Fruit fly (Drosophila melanogaster) whole organism, embryonic: ENCODE results near the gene Spase25.
A peak's percentile ranks its signal among the peaks of the same experiment; 100 is the strongest.

Source experiments
- ATbp ChIP-seq: fragments of 200-800 bp; sonication (Bioruptor generic); optimal IDR thresholded peaks from 2 replicates; lab custom pipeline; 2017; ENCODE audit warnings: missing biosample characterization, mild to moderate bottlenecking, missing genetic modification characterization, missing genetic modification reagents
- Antp ChIP-seq: fragments of 200-800 bp; sonication (Bioruptor generic); optimal IDR thresholded peaks from 3 replicates; lab custom pipeline; 2016; ENCODE audit warnings: missing biosample characterization, missing genetic modification characterization
- Bteb2 ChIP-seq: fragments of 200-800 bp; sonication (Bioruptor generic); optimal IDR thresholded peaks from 2 replicates; lab custom pipeline; 2016; ENCODE audit warnings: missing biosample characterization, missing genetic modification characterization
- CG10366 ChIP-seq: fragments of 200-800 bp; sonication (Bioruptor generic); IDR thresholded peaks from 2 replicates; pipeline ENCODE4 v1.3.6; 2022; ENCODE audit warnings: missing biosample characterization, missing genetic modification characterization
- CG11723 ChIP-seq: fragments of 200-800 bp; sonication (Bioruptor generic); optimal IDR thresholded peaks from 2 replicates; lab custom pipeline; 2017; ENCODE audit warnings: missing biosample characterization, mild to moderate bottlenecking, missing genetic modification characterization
- CG12659 ChIP-seq: fragments of 200-800 bp; sonication (Bioruptor generic); optimal IDR thresholded peaks from 3 replicates; lab custom pipeline; 2017; ENCODE audit warnings: mild to moderate bottlenecking, missing biosample characterization, missing genetic modification reagents, missing genetic modification characterization
- CG12744 ChIP-seq: fragments of 200-800 bp; sonication (Bioruptor generic); optimal IDR thresholded peaks from 2 replicates; lab custom pipeline; 2016; ENCODE audit warnings: missing biosample characterization, missing genetic modification characterization
- CG15696 ChIP-seq: fragments of 200-800 bp; sonication (Bioruptor generic); optimal IDR thresholded peaks from 2 replicates; lab custom pipeline; 2019; ENCODE audit warnings: missing biosample characterization, mild to moderate bottlenecking, missing genetic modification characterization, moderate library complexity
- CG2202 ChIP-seq: fragments of 200-800 bp; sonication (Bioruptor generic); optimal IDR thresholded peaks from 2 replicates; lab custom pipeline; 2018; ENCODE audit warnings: missing biosample characterization, mild to moderate bottlenecking, missing genetic modification characterization
- CG3995 ChIP-seq: fragments of 200-800 bp; sonication (Bioruptor generic); optimal IDR thresholded peaks from 3 replicates; lab custom pipeline; 2016; ENCODE audit warnings: missing biosample characterization, missing genetic modification characterization
- CG6689 ChIP-seq: fragments of 200-800 bp; sonication (Bioruptor generic); IDR thresholded peaks from 2 replicates; pipeline ENCODE4 v1.3.6; 2022; ENCODE audit warnings: missing biosample characterization, missing genetic modification characterization
- CG7556 ChIP-seq: fragments of 200-800 bp; sonication (Bioruptor generic); optimal IDR thresholded peaks from 2 replicates; lab custom pipeline; 2017; ENCODE audit warnings: missing biosample characterization, mild to moderate bottlenecking, missing genetic modification characterization
- CG7987 ChIP-seq: fragments of 200-800 bp; sonication (Bioruptor generic); optimal IDR thresholded peaks from 2 replicates; lab custom pipeline; 2018; ENCODE audit warnings: missing biosample characterization, mild to moderate bottlenecking, missing genetic modification characterization, moderate library complexity
- CG9437 ChIP-seq: fragments of 200-800 bp; sonication (Bioruptor generic); optimal IDR thresholded peaks from 2 replicates; lab custom pipeline; 2018; ENCODE audit warnings: missing biosample characterization, mild to moderate bottlenecking, missing genetic modification characterization
- CG9932 ChIP-seq: fragments of 200-800 bp; sonication (Bioruptor generic); IDR thresholded peaks from 2 replicates; pipeline ENCODE4 v1.3.6; 2022; ENCODE audit warnings: missing biosample characterization, missing genetic modification characterization
- Dbx ChIP-seq: fragments of 200-800 bp; sonication (Bioruptor generic); IDR thresholded peaks from 3 replicates; pipeline ENCODE4 v1.3.6; 2022; ENCODE audit warnings: missing biosample characterization, missing genetic modification characterization
- Doc3 ChIP-seq: fragments of 200-800 bp; sonication (Bioruptor generic); IDR thresholded peaks from 3 replicates; pipeline ENCODE4 v1.3.6; 2022; ENCODE audit warnings: missing biosample characterization, missing genetic modification characterization; ENCODE audit not compliant: partially characterized antibody
- Eip74EF ChIP-seq, 2 experiments: fragments of 200-800 bp in 1 of 2; fragments of >200 bp in 1 of 2; sonication (Bioruptor generic) in 1 of 2; optimal IDR thresholded peaks; 2 replicates each; lab custom pipeline; 2017 to 2019; ENCODE audit warnings: missing biosample characterization in 2 of 2, missing genetic modification characterization in 2 of 2, mild to moderate bottlenecking in 1 of 2, moderate library complexity in 1 of 2
- Ets65A ChIP-seq: fragments of 200-800 bp; sonication (Bioruptor generic); peaks from one replicate; lab custom pipeline; 2016; ENCODE audit warnings: missing biosample characterization, missing genetic modification characterization
- Gug ChIP-seq: fragments of 200-800 bp; sonication (Bioruptor generic); IDR thresholded peaks from 4 replicates; pipeline ENCODE4 v1.3.6; 2022; ENCODE audit warnings: missing biosample characterization, missing genetic modification characterization
- H15 ChIP-seq: fragments of 200-800 bp; sonication (Bioruptor generic); IDR thresholded peaks from 3 replicates; pipeline ENCODE4 v1.3.6; 2022; ENCODE audit warnings: missing biosample characterization, missing genetic modification characterization
- Hr51 ChIP-seq, 2 experiments: fragments of 200-800 bp; sonication (Bioruptor generic); optimal IDR thresholded peaks; 2 replicates in 1 of 2; 3 replicates in 1 of 2; lab custom pipeline; 2016 to 2018; ENCODE audit warnings: missing biosample characterization in 2 of 2, missing genetic modification characterization in 2 of 2, mild to moderate bottlenecking in 1 of 2, moderate library complexity in 1 of 2
- Neu2 ChIP-seq: fragments of 200-800 bp; sonication (Bioruptor generic); optimal IDR thresholded peaks from 3 replicates; lab custom pipeline; 2016; ENCODE audit warnings: missing biosample characterization, missing genetic modification characterization, borderline replicate concordance
- Optix ChIP-seq: fragments of 200-800 bp; sonication (Bioruptor generic); IDR thresholded peaks from 3 replicates; pipeline ENCODE4 v1.3.6; 2022; ENCODE audit warnings: missing biosample characterization, missing genetic modification characterization
- Six4 ChIP-seq: fragments of 200-800 bp; sonication (Bioruptor generic); optimal IDR thresholded peaks from 2 replicates; lab custom pipeline; 2016; ENCODE audit warnings: missing biosample characterization, missing genetic modification characterization
- Ssrp ChIP-seq: fragments of 200-800 bp; sonication (Bioruptor generic); optimal IDR thresholded peaks from 2 replicates; lab custom pipeline; 2018; ENCODE audit warnings: missing biosample characterization, mild to moderate bottlenecking, missing genetic modification characterization, moderate library complexity
- al ChIP-seq: fragments of 200-800 bp; sonication (Bioruptor generic); IDR thresholded peaks from 2 replicates; pipeline ENCODE4 v1.3.6; 2022; ENCODE audit warnings: missing biosample characterization, missing genetic modification characterization
- bowl ChIP-seq: fragments of 200-800 bp; sonication (Bioruptor generic); IDR thresholded peaks from 2 replicates; pipeline ENCODE4 v1.3.6; 2022; ENCODE audit warnings: missing biosample characterization, missing genetic modification characterization
- cad ChIP-seq: fragments of >200 bp; optimal IDR thresholded peaks from 2 replicates; lab custom pipeline; 2017; ENCODE audit warnings: missing biosample characterization, missing genetic modification characterization
- chm ChIP-seq: fragments of 200-800 bp; sonication (Bioruptor generic); IDR thresholded peaks from 2 replicates; pipeline ENCODE4 v1.3.6; 2022; ENCODE audit warnings: missing biosample characterization, missing genetic modification characterization
- chn ChIP-seq: fragments of 200-800 bp; sonication (Bioruptor generic); optimal IDR thresholded peaks from 2 replicates; lab custom pipeline; 2016; ENCODE audit warnings: missing biosample characterization, missing genetic modification characterization
- cwo ChIP-seq: fragments of 200-800 bp; sonication (Bioruptor generic); optimal IDR thresholded peaks from 3 replicates; lab custom pipeline; 2017; ENCODE audit warnings: missing biosample characterization, missing genetic modification characterization, mild to moderate bottlenecking, moderate library complexity, missing genetic modification reagents
- ham ChIP-seq: fragments of 200-800 bp; sonication (Bioruptor generic); IDR thresholded peaks from 2 replicates; pipeline ENCODE4 v1.3.6; 2022; ENCODE audit warnings: missing biosample characterization, missing genetic modification characterization
- lab ChIP-seq: fragments of 200-800 bp; sonication (Bioruptor generic); optimal IDR thresholded peaks from 3 replicates; lab custom pipeline; 2017; ENCODE audit warnings: missing biosample characterization, missing genetic modification characterization, mild to moderate bottlenecking, moderate library complexity, missing genetic modification reagents
- mam ChIP-seq: fragments of 200-800 bp; sonication (Bioruptor generic); optimal IDR thresholded peaks from 3 replicates; lab custom pipeline; 2016; ENCODE audit warnings: missing biosample characterization, missing genetic modification characterization
- mirr ChIP-seq: fragments of 200-800 bp; sonication (Bioruptor generic); optimal IDR thresholded peaks from 3 replicates; lab custom pipeline; 2018; ENCODE audit warnings: missing biosample characterization, mild to moderate bottlenecking, missing genetic modification characterization
- otp ChIP-seq: fragments of 200-800 bp; sonication (Bioruptor generic); IDR thresholded peaks from 3 replicates; pipeline ENCODE4, ENCODE4 v1.3.6; 2022; ENCODE audit warnings: missing biosample characterization, missing genetic modification characterization
- peb ChIP-seq: fragments of 200-800 bp; sonication (Bioruptor generic); IDR thresholded peaks from 2 replicates; pipeline ENCODE4 v1.3.6; 2022; ENCODE audit warnings: missing biosample characterization, missing genetic modification characterization
- ranshi ChIP-seq: fragments of 200-800 bp; sonication (Bioruptor generic); IDR thresholded peaks from 2 replicates; pipeline ENCODE4 v1.3.6; 2022; ENCODE audit warnings: missing biosample characterization, missing genetic modification characterization
- sens ChIP-seq: fragments of 200-800 bp; sonication (Bioruptor generic); peaks from one replicate; lab custom pipeline; 2016; ENCODE audit warnings: missing biosample characterization, missing genetic modification characterization
- sens-2 ChIP-seq: fragments of 200-800 bp; sonication (Bioruptor generic); IDR thresholded peaks from 2 replicates; pipeline ENCODE4 v1.3.6; 2022; ENCODE audit warnings: missing biosample characterization, missing genetic modification characterization
- sisA ChIP-seq: fragments of 200-800 bp; sonication (Bioruptor generic); IDR thresholded peaks from 2 replicates; pipeline ENCODE4 v1.3.6; 2022; ENCODE audit warnings: missing biosample characterization, missing genetic modification characterization
- slbo ChIP-seq: fragments of 200-800 bp; sonication (Bioruptor generic); IDR thresholded peaks from 2 replicates; pipeline ENCODE4 v1.3.6; 2022; ENCODE audit warnings: missing biosample characterization, missing genetic modification characterization
- sqz ChIP-seq: fragments of 200-800 bp; sonication (Bioruptor generic); optimal IDR thresholded peaks from 3 replicates; lab custom pipeline; 2018; ENCODE audit warnings: missing biosample characterization, mild to moderate bottlenecking, missing genetic modification characterization
- tin ChIP-seq: fragments of 200-800 bp; sonication (Bioruptor generic); optimal IDR thresholded peaks from 3 replicates; lab custom pipeline; 2016; ENCODE audit warnings: missing biosample characterization, missing genetic modification characterization
- tio ChIP-seq: fragments of 200-800 bp; sonication (Bioruptor generic); optimal IDR thresholded peaks from 2 replicates; lab custom pipeline; 2017; ENCODE audit warnings: missing biosample characterization, missing genetic modification characterization, inconsistent platforms
- trh ChIP-seq: fragments of 200-800 bp; sonication (Bioruptor generic); optimal IDR thresholded peaks from 2 replicates; lab custom pipeline; 2016; ENCODE audit warnings: missing biosample characterization, missing genetic modification characterization
- vvl ChIP-seq: fragments of 200-800 bp; sonication (Bioruptor generic); IDR thresholded peaks from 2 replicates; pipeline ENCODE4 v1.3.6; 2022; ENCODE audit warnings: missing biosample characterization, missing genetic modification characterization
- zen2 ChIP-seq: fragments of 200-800 bp; sonication (Bioruptor generic); IDR thresholded peaks from 3 replicates; pipeline ENCODE4 v1.3.6; 2022; ENCODE audit warnings: missing biosample characterization, missing genetic modification characterization; ENCODE audit not compliant: partially characterized antibody

Spase25 gene

dm6 chrX:11448637-11449036, 36.4 kb upstream of the Spase25 start:
- TF ChIP-seq vvl (GFP tag; lab: Robert Waterston, UW) (peak; percentile 55; the same call in 1 of the 2 replicates), Ets65A (GFP tag; lab: Kevin White, UChicago) (peak; percentile 60), CG7556 (GFP tag; lab: Kevin White, UChicago) (no peak), Eip74EF (GFP tag; optimal IDR thresholded peaks at IDR 0.05; lab: Kevin White, UChicago) (no peak), sens (GFP tag; lab: Kevin White, UChicago) (peak; percentile 19), ranshi (no peak), cwo (no peak)

dm6 chrX:11449476-11450119, 35.5 kb upstream of the Spase25 start:
- TF ChIP-seq chn (GFP tag; lab: Kevin White, UChicago) (peak; percentile 71), CG9437 (peak; percentile 59), bowl (GFP tag; lab: Robert Waterston, UW) (peak; percentile 75), CG6689 (peak; percentile 89), Doc3 (GFP tag; lab: Robert Waterston, UW) (no peak), Hr51 (GFP tag; optimal IDR thresholded peaks at IDR 0.05; lab: Kevin White, UChicago) (peak; percentile 69 to 88), ham (GFP tag; lab: Robert Waterston, UW) (peak; percentile 68; the same call in 1 of the 2 replicates), Dbx (GFP tag; lab: Robert Waterston, UW) (peak; percentile 79), CG9932 (GFP tag; lab: Robert Waterston, UW) (peak; percentile 86), CG11723 (GFP tag; lab: Kevin White, UChicago) (peak; percentile 62), Optix (GFP tag; lab: Robert Waterston, UW) (peak; percentile 81), sisA (GFP tag; lab: Robert Waterston, UW) (peak; percentile 88), Antp (peak; percentile 90), CG10366 (GFP tag; lab: Robert Waterston, UW) (peak; percentile 86), CG7987 (GFP tag; lab: Kevin White, UChicago) (peak; percentile 73), zen2 (GFP tag; lab: Robert Waterston, UW) (no peak), trh (GFP tag; lab: Kevin White, UChicago) (peak; percentile 51), cad (GFP tag; lab: Kevin White, UChicago) (no peak), lab (GFP tag; lab: Kevin White, UChicago) (peak; percentile 92), peb (GFP tag; lab: Robert Waterston, UW) (peak; percentile 69), tio (peak; percentile 77), CG3995 (peak; percentile 35), CG12659 (GFP tag; lab: Kevin White, UChicago) (peak; percentile 86), tin (GFP tag; lab: Kevin White, UChicago) (peak; percentile 74), Ssrp (tag; lab: Kevin White, UChicago) (peak; percentile 77), Gug (GFP tag; lab: Robert Waterston, UW) (peak; percentile 86), Six4 (GFP tag; lab: Kevin White, UChicago) (peak; percentile 70), H15 (GFP tag; lab: Robert Waterston, UW) (peak; percentile 60; the same call in 1 of the 3 replicates), ATbp (GFP tag; lab: Kevin White, UChicago) (peak; percentile 78), al (GFP tag; lab: Robert Waterston, UW) (peak; percentile 67), chm (GFP tag; lab: Robert Waterston, UW) (peak; percentile 81), otp (GFP tag; lab: Robert Waterston, UW) (peak; percentile 84), sqz (GFP tag; lab: Kevin White, UChicago) (peak; percentile 78), mirr (GFP tag; lab: Kevin White, UChicago) (peak; percentile 86), Bteb2 (peak; percentile 73), CG12744 (GFP tag; lab: Kevin White, UChicago) (peak; percentile 71), Neu2 (peak; percentile 71), slbo (GFP tag; lab: Robert Waterston, UW) (peak; percentile 89), sens-2 (GFP tag; lab: Robert Waterston, UW) (peak; percentile 54; the same call in 1 of the 2 replicates), mam (peak; percentile 87), CG15696 (tag; lab: Kevin White, UChicago) (peak; percentile 76), CG2202 (tag; lab: Kevin White, UChicago) (peak; percentile 43)
